Fruit fly (Drosophila melanogaster) whole organism, embryonic: Measurements from ENCODE around the gene CG5262.
A peak's percentile ranks its signal among the peaks of the same experiment; 100 is the strongest.

Experiments used
- Antp ChIP-seq: fragments of 200-800 bp; sonication (Bioruptor generic); optimal IDR thresholded peaks from 3 replicates; lab custom pipeline; 2016; ENCODE audit warnings: missing biosample characterization, missing genetic modification characterization
- Atf3 ChIP-seq: fragments of 200-800 bp; sonication (Bioruptor generic); optimal IDR thresholded peaks from 3 replicates; lab custom pipeline; 2016; ENCODE audit warnings: missing biosample characterization, missing genetic modification characterization
- CG12769 ChIP-seq: fragments of 200-800 bp; sonication (Bioruptor generic); optimal IDR thresholded peaks from 2 replicates; lab custom pipeline; 2019; ENCODE audit warnings: missing biosample characterization, mild to moderate bottlenecking, missing genetic modification characterization, moderate library complexity
- CG13624 ChIP-seq: fragments of 200-800 bp; sonication (Bioruptor generic); optimal IDR thresholded peaks from 2 replicates; lab custom pipeline; 2016; ENCODE audit warnings: missing biosample characterization, missing genetic modification characterization
- CG15514 ChIP-seq: fragments of 200-800 bp; sonication (Bioruptor generic); optimal IDR thresholded peaks from 3 replicates; lab custom pipeline; 2017; ENCODE audit warnings: missing biosample characterization, missing genetic modification characterization, mild to moderate bottlenecking, moderate library complexity, missing genetic modification reagents
- CG16779 ChIP-seq: fragments of 200-800 bp; sonication (Bioruptor generic); IDR thresholded peaks from 2 replicates; pipeline ENCODE4 v1.3.6; 2022; ENCODE audit warnings: missing biosample characterization, missing genetic modification characterization
- CG17186 ChIP-seq: fragments of 200-800 bp; sonication (Bioruptor generic); optimal IDR thresholded peaks from 3 replicates; lab custom pipeline; 2017; ENCODE audit warnings: missing biosample characterization, missing genetic modification reagents, missing genetic modification characterization
- CG2120 ChIP-seq: fragments of 200-800 bp; sonication (Bioruptor generic); optimal IDR thresholded peaks from 3 replicates; lab custom pipeline; 2016; ENCODE audit warnings: missing biosample characterization, missing genetic modification characterization
- CG2199 ChIP-seq: fragments of 200-800 bp; sonication (Bioruptor generic); IDR thresholded peaks from 3 replicates; pipeline ENCODE4 v1.3.6; 2022; ENCODE audit warnings: missing biosample characterization, missing genetic modification characterization
- CG2875 ChIP-seq: fragments of 200-800 bp; sonication (Bioruptor generic); optimal IDR thresholded peaks from 2 replicates; lab custom pipeline; 2017; ENCODE audit warnings: missing biosample characterization, mild to moderate bottlenecking, missing genetic modification characterization, missing genetic modification reagents
- CG34224 ChIP-seq: fragments of 200-800 bp; sonication (Bioruptor generic); IDR thresholded peaks from 3 replicates; pipeline ENCODE4 v1.3.6; 2022; ENCODE audit warnings: missing biosample characterization, missing genetic modification characterization; ENCODE audit not compliant: partially characterized antibody
- CG34376 ChIP-seq: fragments of 200-800 bp; sonication (Bioruptor generic); optimal IDR thresholded peaks from 2 replicates; lab custom pipeline; 2018; ENCODE audit warnings: missing biosample characterization, mild to moderate bottlenecking, missing genetic modification characterization
- CG34422 ChIP-seq: fragments of 200-800 bp; sonication (Bioruptor generic); IDR thresholded peaks from 3 replicates; pipeline ENCODE4 v1.3.6; 2022; ENCODE audit warnings: missing biosample characterization, missing genetic modification characterization
- CG43689 ChIP-seq: fragments of 200-800 bp; sonication (Bioruptor generic); IDR thresholded peaks from 2 replicates; pipeline ENCODE4 v1.3.6; 2022; ENCODE audit warnings: missing biosample characterization, missing genetic modification characterization
- CG4404 ChIP-seq: fragments of 200-800 bp; sonication (Bioruptor generic); IDR thresholded peaks from 2 replicates; pipeline ENCODE4 v1.3.6; 2022; ENCODE audit warnings: missing biosample characterization, missing genetic modification characterization
- CG5180 ChIP-seq: fragments of 200-800 bp; sonication (Bioruptor generic); optimal IDR thresholded peaks from 3 replicates; lab custom pipeline; 2017; ENCODE audit warnings: missing biosample characterization, missing genetic modification characterization, mild to moderate bottlenecking, moderate library complexity, missing genetic modification reagents
- CG6175 ChIP-seq: fragments of 200-800 bp; sonication (Bioruptor generic); IDR thresholded peaks from 3 replicates; pipeline ENCODE4 v1.3.6; 2022; ENCODE audit warnings: missing biosample characterization, missing genetic modification characterization
- CG7786 ChIP-seq: fragments of 200-800 bp; sonication (Bioruptor generic); optimal IDR thresholded peaks from 2 replicates; lab custom pipeline; 2016; ENCODE audit warnings: missing biosample characterization, missing genetic modification characterization
- CG9932 ChIP-seq: fragments of 200-800 bp; sonication (Bioruptor generic); IDR thresholded peaks from 2 replicates; pipeline ENCODE4 v1.3.6; 2022; ENCODE audit warnings: missing biosample characterization, missing genetic modification characterization
- D ChIP-seq, 2 experiments: fragments of 200-800 bp in 1 of 2; fragments of >200 bp in 1 of 2; sonication (Bioruptor generic) in 1 of 2; optimal IDR thresholded peaks; 2 replicates in 1 of 2; 3 replicates in 1 of 2; lab custom pipeline; 2017; ENCODE audit warnings: mild to moderate bottlenecking in 1 of 2, missing biosample characterization in 1 of 2, missing genetic modification characterization in 1 of 2, missing genetic modification reagents in 1 of 2
- Dek ChIP-seq: fragments of 200-800 bp; sonication (Bioruptor generic); optimal IDR thresholded peaks from 3 replicates; lab custom pipeline; 2019; ENCODE audit warnings: missing biosample characterization, mild to moderate bottlenecking, missing genetic modification characterization, moderate library complexity
- E2f1 ChIP-seq: fragments of 200-800 bp; sonication (Bioruptor generic); IDR thresholded peaks from 2 replicates; pipeline ENCODE4 v1.3.6; 2022; ENCODE audit warnings: missing biosample characterization, missing genetic modification characterization
- E2f2 ChIP-seq: fragments of 200-800 bp; sonication (Bioruptor generic); IDR thresholded peaks from 2 replicates; pipeline ENCODE4 v1.3.6; 2022; ENCODE audit warnings: missing biosample characterization, missing genetic modification characterization
- Hr51 ChIP-seq, 2 experiments: fragments of 200-800 bp; sonication (Bioruptor generic); optimal IDR thresholded peaks; 2 replicates in 1 of 2; 3 replicates in 1 of 2; lab custom pipeline; 2016 to 2018; ENCODE audit warnings: missing biosample characterization in 2 of 2, missing genetic modification characterization in 2 of 2, mild to moderate bottlenecking in 1 of 2, moderate library complexity in 1 of 2
- Hsf ChIP-seq: fragments of 200-800 bp; sonication (Bioruptor generic); optimal IDR thresholded peaks from 3 replicates; lab custom pipeline; 2016; ENCODE audit warnings: missing biosample characterization, missing genetic modification characterization
- Kr ChIP-seq: fragments of 200-800 bp; sonication (Bioruptor generic); optimal IDR thresholded peaks from 2 replicates; lab custom pipeline; 2017; ENCODE audit warnings: missing biosample characterization, mild to moderate bottlenecking, missing genetic modification characterization
- MESR4 ChIP-seq: fragments of 200-800 bp; sonication (Bioruptor generic); optimal IDR thresholded peaks from 2 replicates; lab custom pipeline; 2018; ENCODE audit warnings: missing biosample characterization, mild to moderate bottlenecking, missing genetic modification characterization, moderate library complexity
- Mad ChIP-seq: fragments of 200-800 bp; sonication (Bioruptor generic); optimal IDR thresholded peaks from 2 replicates; lab custom pipeline; 2016; ENCODE audit warnings: missing biosample characterization, missing genetic modification characterization
- NFAT ChIP-seq: fragments of 200-800 bp; sonication (Bioruptor generic); IDR thresholded peaks from 2 replicates; pipeline ENCODE4 v1.3.6; 2022; ENCODE audit warnings: missing biosample characterization, missing genetic modification characterization
- Ssrp ChIP-seq: fragments of 200-800 bp; sonication (Bioruptor generic); optimal IDR thresholded peaks from 2 replicates; lab custom pipeline; 2018; ENCODE audit warnings: missing biosample characterization, mild to moderate bottlenecking, missing genetic modification characterization, moderate library complexity
- Vsx1 ChIP-seq: fragments of 200-800 bp; sonication (Bioruptor generic); optimal IDR thresholded peaks from 2 replicates; lab custom pipeline; 2017; ENCODE audit warnings: missing biosample characterization, mild to moderate bottlenecking, missing genetic modification characterization, missing genetic modification reagents
- abd-A ChIP-seq: fragments of 200-800 bp; sonication (Bioruptor generic); optimal IDR thresholded peaks from 3 replicates; lab custom pipeline; 2019; ENCODE audit warnings: missing biosample characterization, mild to moderate bottlenecking, missing genetic modification characterization, moderate library complexity
- cas ChIP-seq: fragments of 200-800 bp; sonication (Bioruptor generic); IDR thresholded peaks from 2 replicates; pipeline ENCODE4 v1.3.6; 2022; ENCODE audit warnings: missing biosample characterization, missing genetic modification characterization
- chm ChIP-seq: fragments of 200-800 bp; sonication (Bioruptor generic); IDR thresholded peaks from 2 replicates; pipeline ENCODE4 v1.3.6; 2022; ENCODE audit warnings: missing biosample characterization, missing genetic modification characterization
- en ChIP-seq: fragments of 200-800 bp; sonication (Bioruptor generic); optimal IDR thresholded peaks from 2 replicates; lab custom pipeline; 2016; ENCODE audit warnings: missing biosample characterization, missing genetic modification characterization
- exex ChIP-seq: fragments of 200-800 bp; sonication (Bioruptor generic); optimal IDR thresholded peaks from 4 replicates; lab custom pipeline; 2018; ENCODE audit warnings: missing biosample characterization, mild to moderate bottlenecking, missing genetic modification characterization, moderate library complexity
- gcm ChIP-seq: fragments of 200-800 bp; sonication (Bioruptor generic); optimal IDR thresholded peaks from 2 replicates; lab custom pipeline; 2019; ENCODE audit warnings: missing biosample characterization, mild to moderate bottlenecking, missing genetic modification characterization, moderate library complexity
- grn ChIP-seq: fragments of 200-800 bp; sonication (Bioruptor generic); optimal IDR thresholded peaks from 3 replicates; lab custom pipeline; 2017; ENCODE audit warnings: missing biosample characterization, missing genetic modification characterization
- hth ChIP-seq: fragments of >200 bp; optimal IDR thresholded peaks from 2 replicates; lab custom pipeline; 2017; ENCODE audit warnings: inconsistent platforms
- org-1 ChIP-seq: fragments of 200-800 bp; sonication (Bioruptor generic); optimal IDR thresholded peaks from 2 replicates; lab custom pipeline; 2017; ENCODE audit warnings: missing biosample characterization, missing genetic modification characterization
- rib ChIP-seq: fragments of 200-800 bp; sonication (Bioruptor generic); IDR thresholded peaks from 2 replicates; pipeline ENCODE4 v1.3.6; 2022; ENCODE audit warnings: missing biosample characterization, missing genetic modification characterization
- row ChIP-seq: fragments of 200-800 bp; sonication (Bioruptor generic); IDR thresholded peaks from 3 replicates; pipeline ENCODE4 v1.3.6; 2022; ENCODE audit warnings: missing biosample characterization, missing genetic modification characterization
- sr ChIP-seq: fragments of 200-800 bp; sonication (Bioruptor generic); IDR thresholded peaks from 3 replicates; pipeline ENCODE4 v1.3.6; 2022; ENCODE audit warnings: missing biosample characterization, missing genetic modification characterization
- tap ChIP-seq: fragments of 200-800 bp; optimal IDR thresholded peaks from 3 replicates; lab custom pipeline; 2019; ENCODE audit warnings: missing biosample characterization, mild to moderate bottlenecking, missing genetic modification characterization, moderate library complexity
- ttk ChIP-seq: fragments of 200-800 bp; sonication (Bioruptor generic); IDR thresholded peaks from 2 replicates; pipeline ENCODE4 v2.1.2; 2022; ENCODE audit warnings: missing biosample characterization, missing genetic modification characterization
- tup ChIP-seq: fragments of 200-800 bp; sonication (Bioruptor generic); optimal IDR thresholded peaks from 2 replicates; lab custom pipeline; 2016; ENCODE audit warnings: missing biosample characterization, mild to moderate bottlenecking, missing genetic modification characterization, moderate library complexity
- unc-4 ChIP-seq: fragments of 200-800 bp; sonication (Bioruptor generic); IDR thresholded peaks from 2 replicates; pipeline ENCODE4 v1.3.6; 2022; ENCODE audit warnings: missing biosample characterization, missing genetic modification characterization; ENCODE audit not compliant: partially characterized antibody
- vvl ChIP-seq: fragments of 200-800 bp; sonication (Bioruptor generic); IDR thresholded peaks from 2 replicates; pipeline ENCODE4 v1.3.6; 2022; ENCODE audit warnings: missing biosample characterization, missing genetic modification characterization
- zen ChIP-seq: fragments of 200-800 bp; sonication (Bioruptor generic); optimal IDR thresholded peaks from 3 replicates; lab custom pipeline; 2018; ENCODE audit warnings: missing biosample characterization, mild to moderate bottlenecking, missing genetic modification characterization, moderate library complexity

The CG5262 gene

DNA sequence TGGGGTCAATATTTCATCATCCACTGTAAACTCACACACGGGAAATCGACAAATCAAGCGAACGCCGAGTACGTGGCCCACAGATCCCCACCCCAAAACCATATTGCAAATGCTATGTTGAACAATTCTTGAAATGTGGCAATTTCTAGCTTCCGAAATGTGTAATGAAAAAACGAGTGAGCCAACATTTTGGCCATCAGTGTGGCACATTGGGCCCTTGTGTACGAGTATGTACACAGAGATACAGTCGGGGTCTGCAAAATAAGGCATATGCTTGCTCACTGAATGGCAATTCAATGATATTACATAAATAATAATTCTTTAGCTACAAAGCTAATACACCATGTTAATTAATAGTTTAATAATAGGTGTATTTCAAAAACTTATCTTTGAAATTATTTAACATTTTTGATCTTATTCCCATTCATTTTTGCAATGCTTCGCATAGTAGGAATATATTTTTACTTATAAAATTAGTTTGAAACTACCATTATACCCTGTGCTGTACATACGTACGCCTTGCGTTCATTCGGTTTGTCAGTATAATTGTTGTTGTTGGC lies 30.6 kb downstream of the CG5262 start (continued):
- TF ChIP-seq vvl (GFP tag; lab: Robert Waterston, UW): peak; percentile 90
- TF ChIP-seq CG17186 (GFP tag; lab: Kevin White, UChicago): peak; percentile 29
- TF ChIP-seq zen (tag; lab: Kevin White, UChicago): peak; percentile 72
- peak; percentile 83 for TF ChIP-seq Ssrp (tag; lab: Kevin White, UChicago)
- TF ChIP-seq Hsf (GFP tag; lab: Kevin White, UChicago): peak; percentile 87
- TF ChIP-seq CG5180 (GFP tag; lab: Kevin White, UChicago): peak; percentile 80
- no peak for TF ChIP-seq unc-4 (GFP tag; lab: Robert Waterston, UW)
- peak; percentile 79 for TF ChIP-seq chm (GFP tag; lab: Robert Waterston, UW)
- TF ChIP-seq tup: peak; percentile 56
- no peak for TF ChIP-seq hth (lab: Kevin White, UChicago)
- no peak for TF ChIP-seq CG34224 (GFP tag; lab: Robert Waterston, UW)
- TF ChIP-seq CG7786: peak; percentile 91
- TF ChIP-seq org-1 (GFP tag; lab: Kevin White, UChicago): peak; percentile 82
- peak; percentile 78 for TF ChIP-seq cas (GFP tag; lab: Robert Waterston, UW)
- 0 out of 3 replicates have a peak, but pooled peaks have one; percentile 41 for TF ChIP-seq CG6175 (GFP tag; lab: Robert Waterston, UW)
- peak; percentile 89 for TF ChIP-seq CG12769 (tag; lab: Kevin White, UChicago)
- TF ChIP-seq grn: no peak
- peak; percentile 67 for TF ChIP-seq CG4404
- TF ChIP-seq en (GFP tag; lab: Kevin White, UChicago): peak; percentile 57
- TF ChIP-seq CG2199 (GFP tag; lab: Robert Waterston, UW): no peak; the same call in 1 of the 3 replicates
- peak; percentile 84 for TF ChIP-seq E2f1
- 0 out of 3 replicates have a peak, but pooled peaks have one; percentile 41 for TF ChIP-seq sr (GFP tag; lab: Robert Waterston, UW)
- TF ChIP-seq gcm: peak; percentile 89
- peak; percentile 93 for TF ChIP-seq CG2120 (GFP tag; lab: Kevin White, UChicago)
- TF ChIP-seq ttk (GFP tag; lab: Robert Waterston, UW): peak; percentile 66
- TF ChIP-seq row (GFP tag; lab: Robert Waterston, UW): peak; percentile 94
- peak; percentile 43; the same call in 1 of the 2 replicates for TF ChIP-seq CG43689 (GFP tag; lab: Robert Waterston, UW)
- peak; percentile 43 for TF ChIP-seq exex (tag; lab: Kevin White, UChicago)
- TF ChIP-seq CG16779: peak; percentile 66
- peak; percentile 77 for TF ChIP-seq CG13624 (GFP tag; lab: Kevin White, UChicago)
- peak; percentile 86 for TF ChIP-seq CG34422
- TF ChIP-seq CG2875 (GFP tag; lab: Kevin White, UChicago): peak; percentile 67
- peak; percentile 75 to 95 for TF ChIP-seq Hr51 (GFP tag; optimal IDR thresholded peaks at IDR 0.05; lab: Kevin White, UChicago)
- TF ChIP-seq abd-A (tag; lab: Kevin White, UChicago): peak; percentile 54
- peak; percentile 84 for TF ChIP-seq rib (GFP tag; lab: Robert Waterston, UW)
- peak; percentile 92 for TF ChIP-seq tap (tag; lab: Kevin White, UChicago)
- TF ChIP-seq D (optimal IDR thresholded peaks at IDR 0.05; lab: Kevin White, UChicago): no peak
- TF ChIP-seq D (GFP tag; optimal IDR thresholded peaks at IDR 0.05; lab: Kevin White, UChicago): peak; percentile 81
- peak; percentile 86 for TF ChIP-seq Dek
- TF ChIP-seq Atf3 (GFP tag; lab: Kevin White, UChicago): peak; percentile 69
- TF ChIP-seq NFAT (GFP tag; lab: Robert Waterston, UW): peak; percentile 79
- TF ChIP-seq Antp (GFP tag; lab: Kevin White, UChicago): peak; percentile 77
- peak; percentile 69 for TF ChIP-seq CG34376 (GFP tag; lab: Kevin White, UChicago)
- peak; percentile 90 for TF ChIP-seq CG9932
- peak; percentile 64; the same call in 1 of the 2 replicates for TF ChIP-seq E2f2 (GFP tag; lab: Robert Waterston, UW)
- peak; percentile 68 for TF ChIP-seq Vsx1
- TF ChIP-seq CG15514 (GFP tag; lab: Kevin White, UChicago): peak; percentile 78
- TF ChIP-seq Mad (GFP tag; lab: Kevin White, UChicago): peak; percentile 82
- peak; percentile 12 for TF ChIP-seq MESR4 (GFP tag; lab: Kevin White, UChicago)
- TF ChIP-seq Kr: no peak
